Worm (Caenorhabditis elegans) whole organism, mixed stage, embryonic: Measurements from ENCODE around the gene C15H9.9.

ENCODE experiments used
- blmp-1 ChIP-seq: fragments of 150-350 bp; optimal IDR thresholded peaks from 2 replicates; lab custom pipeline; 2014; ENCODE audit warnings: missing biosample characterization, missing genetic modification characterization
- ceh-39 ChIP-seq: fragments of 150-350 bp; optimal IDR thresholded peaks from 2 replicates; lab custom pipeline; 2014; ENCODE audit warnings: missing biosample characterization, missing genetic modification characterization
- ceh-43 ChIP-seq: fragments of 200-800 bp; sonication (Bioruptor generic); optimal IDR thresholded peaks from 2 replicates; lab custom pipeline; 2018; ENCODE audit warnings: mild to moderate bottlenecking, missing genetic modification characterization, moderate library complexity, missing compliant biosample characterization
- ces-1 ChIP-seq: fragments of 150-350 bp; optimal IDR thresholded peaks from 2 replicates; lab custom pipeline; 2014; ENCODE audit warnings: missing biosample characterization, missing genetic modification reagents, missing genetic modification characterization
- cnd-1 ChIP-seq: fragments of 200-800 bp; sonication (Bioruptor generic); optimal IDR thresholded peaks from 2 replicates; lab custom pipeline; 2018; ENCODE audit warnings: mild to moderate bottlenecking, missing genetic modification characterization, missing compliant biosample characterization
- drap-1 ChIP-seq: fragments of 200-800 bp; sonication (Bioruptor generic); optimal IDR thresholded peaks from 3 replicates; lab custom pipeline; 2018; ENCODE audit warnings: mild to moderate bottlenecking, missing genetic modification characterization, missing compliant biosample characterization
- ham-2 ChIP-seq: fragments of 200-800 bp; sonication (Bioruptor generic); optimal IDR thresholded peaks from 2 replicates; lab custom pipeline; 2018; ENCODE audit warnings: mild to moderate bottlenecking, missing genetic modification characterization, missing compliant biosample characterization
- hlh-1 ChIP-seq: fragments of 150-350 bp; optimal IDR thresholded peaks from 2 replicates; lab custom pipeline; 2014; ENCODE audit warnings: missing biosample characterization, missing genetic modification reagents, missing genetic modification characterization
- lin-13 ChIP-seq: fragments of 150-350 bp; optimal IDR thresholded peaks from 2 replicates; lab custom pipeline; 2014; ENCODE audit warnings: missing biosample characterization, missing genetic modification characterization
- mab-5 ChIP-seq: fragments of 150-350 bp; optimal IDR thresholded peaks from 2 replicates; lab custom pipeline; 2014; ENCODE audit warnings: missing biosample characterization, missing genetic modification characterization
- mep-1 ChIP-seq: fragments of 150-350 bp; optimal IDR thresholded peaks from 2 replicates; lab custom pipeline; 2017; ENCODE audit warnings: missing biosample characterization, missing genetic modification reagents, missing genetic modification characterization, inconsistent platforms
- mls-2 ChIP-seq: sonication (generic microtip); optimal IDR thresholded peaks from 2 replicates; lab custom pipeline; 2016; ENCODE audit warnings: mild to moderate bottlenecking, missing genetic modification characterization, moderate library complexity, missing compliant biosample characterization
- nhr-12 ChIP-seq: fragments of 150-350 bp; optimal IDR thresholded peaks from 2 replicates; lab custom pipeline; 2014; ENCODE audit warnings: missing biosample characterization, missing genetic modification characterization
- nhr-237 ChIP-seq: fragments of 150-350 bp; optimal IDR thresholded peaks from 2 replicates; lab custom pipeline; 2014; ENCODE audit warnings: missing biosample characterization, missing genetic modification characterization
- nhr-76 ChIP-seq: sonication (generic microtip); optimal IDR thresholded peaks from 2 replicates; lab custom pipeline; 2017; ENCODE audit warnings: missing biosample characterization, missing genetic modification characterization
- pha-4 ChIP-seq: fragments of 150-350 bp; optimal IDR thresholded peaks from 2 replicates; lab custom pipeline; 2018; ENCODE audit warnings: missing biosample characterization, missing genetic modification reagents, missing genetic modification characterization
- sem-2 ChIP-seq: fragments of 200-800 bp; sonication (Bioruptor generic); optimal IDR thresholded peaks from 2 replicates; lab custom pipeline; 2018; ENCODE audit warnings: mild to moderate bottlenecking, missing genetic modification characterization, missing compliant biosample characterization
- snpc-4 ChIP-seq: fragments of 150-350 bp; optimal IDR thresholded peaks from 2 replicates; lab custom pipeline; 2014; ENCODE audit warnings: missing biosample characterization, missing genetic modification characterization
- sptf-1 ChIP-seq: sonication (generic microtip); optimal IDR thresholded peaks from 2 replicates; lab custom pipeline; 2017; ENCODE audit warnings: mild to moderate bottlenecking, missing genetic modification characterization, moderate library complexity, missing compliant biosample characterization
- unc-120 ChIP-seq: sonication (generic microtip); optimal IDR thresholded peaks from 2 replicates; lab custom pipeline; 2017; ENCODE audit warnings: missing genetic modification characterization, missing compliant biosample characterization; ENCODE audit not compliant: poor library complexity, severe bottlenecking
- ztf-11 ChIP-seq: fragments of 150-350 bp; optimal IDR thresholded peaks from 2 replicates; lab custom pipeline; 2014; ENCODE audit warnings: missing biosample characterization, missing genetic modification characterization

Gene C15H9.9

DNA sequence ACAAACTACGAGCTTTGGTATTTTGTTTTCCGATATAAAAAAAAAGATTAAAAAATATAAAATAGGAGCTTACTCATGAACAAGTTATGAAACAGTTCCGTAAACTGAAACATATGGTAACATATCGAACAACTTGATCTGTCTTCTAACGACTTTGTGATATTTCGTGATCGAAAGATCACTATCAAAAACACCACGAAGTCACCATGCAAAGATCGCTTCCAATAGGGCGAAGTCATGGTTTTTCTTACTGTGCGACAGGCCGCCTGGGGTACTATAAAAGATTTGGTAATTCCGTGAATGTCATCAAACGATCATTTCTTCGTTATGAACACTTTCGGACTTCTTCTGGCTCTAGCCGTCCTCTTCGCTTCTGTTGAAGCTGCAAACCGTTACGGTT is 45.4 kb downstream of the C15H9.9 start, which contains the start of gene C45B2.3:
C45B2.3 (plus strand) TSS at position 301 of the 400 bp plus-strand sequence.
- TF ChIP-seq nhr-237 (tag; lab: Kevin White, UChicago): no peak
- no peak for TF ChIP-seq mep-1 (tag; lab: Kevin White, UChicago)
- TF ChIP-seq ztf-11 (tag; lab: Kevin White, UChicago): no peak
- no peak for TF ChIP-seq nhr-76
- TF ChIP-seq ham-2 (GFP tag; lab: Kevin White, UChicago): no peak
- no peak for TF ChIP-seq snpc-4
- TF ChIP-seq mls-2 (tag; lab: Kevin White, UChicago): no peak
- TF ChIP-seq ceh-43 (GFP tag; lab: Kevin White, UChicago): no peak
- TF ChIP-seq nhr-12 (tag; lab: Kevin White, UChicago): no peak
- no peak for TF ChIP-seq sptf-1 (tag; lab: Kevin White, UChicago)
- no peak for TF ChIP-seq cnd-1
- TF ChIP-seq blmp-1 (tag; lab: Kevin White, UChicago): no peak
- no peak for TF ChIP-seq sem-2 (GFP tag; lab: Kevin White, UChicago)
- TF ChIP-seq pha-4 (tag; lab: Kevin White, UChicago): no peak
- no peak for TF ChIP-seq drap-1 (GFP tag; lab: Kevin White, UChicago)
- no peak for TF ChIP-seq mab-5 (tag; lab: Kevin White, UChicago)
- TF ChIP-seq lin-13 (tag; lab: Kevin White, UChicago): no peak
- TF ChIP-seq hlh-1 (tag; lab: Kevin White, UChicago): no peak

DNA sequence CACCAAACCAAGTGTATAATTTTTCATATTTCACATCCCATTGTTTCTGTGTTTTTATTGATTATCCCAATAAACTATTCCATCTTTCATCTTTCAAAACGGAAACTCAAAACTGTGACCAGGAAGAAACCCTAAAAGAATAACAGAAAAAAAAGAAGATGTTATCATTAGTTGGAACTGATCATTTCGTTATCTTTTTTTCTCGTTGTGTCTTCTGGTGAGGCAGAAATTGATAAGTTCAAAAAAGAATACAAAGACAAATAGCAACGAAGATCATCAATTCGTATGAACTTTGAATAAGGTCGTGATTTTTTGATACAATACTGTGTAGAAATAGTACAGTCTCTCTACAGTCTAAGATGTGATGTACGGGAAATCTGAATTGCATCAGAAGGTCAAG is 46.3 kb downstream of the C15H9.9 start:
- TF ChIP-seq ces-1 (no peak), ceh-39 (no peak), lin-13 (tag; lab: Kevin White, UChicago) (no peak), ham-2 (GFP tag; lab: Kevin White, UChicago) (no peak), blmp-1 (tag; lab: Kevin White, UChicago) (no peak), unc-120 (no peak)
